In the genomic region with DNA sequence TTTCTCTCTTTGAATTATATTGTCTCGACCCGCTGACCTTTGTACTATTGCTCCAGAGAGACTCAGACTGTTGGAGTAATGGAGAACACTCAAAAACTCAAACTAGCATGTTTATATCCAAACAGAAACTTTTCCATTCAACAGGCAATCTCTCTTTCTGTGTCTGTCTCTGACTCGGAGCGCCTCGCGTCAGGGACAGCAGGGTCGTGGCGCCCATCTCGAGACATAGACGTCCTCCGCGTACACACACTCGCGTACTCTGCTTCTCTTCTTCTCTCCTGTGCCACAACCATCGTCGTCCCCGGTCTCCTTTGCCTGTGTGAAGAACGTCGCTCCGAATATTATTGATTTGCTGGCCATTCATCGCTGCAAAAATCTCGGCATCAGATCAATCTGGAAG, we compare ENCODE assay signal across 4 worm cellular contexts.
TF ChIP-seq lines count a peak whose summit lies in the region.

No protein-coding gene starts in this region.

TF ChIP-seq in whole organism, L1 larva, 84 proteins besides CTCF, POLR2A, EP300 and RAD21 (continued from another document and continues in another):
- TF ChIP-seq ceh-82 (tag; optimal IDR thresholded peaks at IDR 0.05; lab: Kevin White, UChicago) (peak in 2 of 3 experiments; percentile 31 to 81), snu-23 (GFP tag; optimal IDR thresholded peaks at IDR 0.05; lab: Kevin White, UChicago) (peak; percentile 82), pax-3 (tag; optimal IDR thresholded peaks at IDR 0.05; lab: Kevin White, UChicago) (no peak), sup-37 (GFP tag; optimal IDR thresholded peaks at IDR 0.05; lab: Kevin White, UChicago) (no peak), ces-1 (GFP tag; optimal IDR thresholded peaks at IDR 0.05; lab: Kevin White, UChicago) (no peak), fkh-4 (tag; optimal IDR thresholded peaks at IDR 0.05; lab: Kevin White, UChicago; ENCODE audit: borderline replicate concordance) (no peak), isw-1 (GFP tag; IDR thresholded peaks at IDR 0.05; lab: Robert Waterston, UW) (no peak; the same call in 1 of the 2 replicates), mep-1 (tag; optimal IDR thresholded peaks at IDR 0.05; lab: Kevin White, UChicago) (peak; percentile 61), dsc-1 (tag; optimal IDR thresholded peaks at IDR 0.05; lab: Kevin White, UChicago) (peak; percentile 23), efl-3 (GFP tag; optimal IDR thresholded peaks at IDR 0.05; lab: Kevin White, UChicago) (no peak), rnt-1 (tag; optimal IDR thresholded peaks at IDR 0.05; lab: Kevin White, UChicago) (peak; percentile 57), ceh-8 (GFP tag; optimal IDR thresholded peaks at IDR 0.05; lab: Kevin White, UChicago) (no peak), mab-9 (GFP tag; IDR thresholded peaks at IDR 0.05; lab: Robert Waterston, UW) (no peak), lin-39 (tag; optimal IDR thresholded peaks at IDR 0.05; lab: Kevin White, UChicago) (no peak), lsy-2 (tag; optimal IDR thresholded peaks at IDR 0.05; lab: Kevin White, UChicago) (peak; percentile 48 to 77), hlh-4 (tag; optimal IDR thresholded peaks at IDR 0.05; lab: Kevin White, UChicago) (no peak), lin-13 (GFP tag; optimal IDR thresholded peaks at IDR 0.05; lab: Kevin White, UChicago) (peak; percentile 16), fos-1 (tag; optimal IDR thresholded peaks at IDR 0.05; lab: Kevin White, UChicago) (no peak), unc-130 (tag; optimal IDR thresholded peaks at IDR 0.05; lab: Kevin White, UChicago) (peak; percentile 0), irx-1 (tag; optimal IDR thresholded peaks at IDR 0.05; lab: Kevin White, UChicago) (peak; percentile 14), elt-2 (tag; optimal IDR thresholded peaks at IDR 0.05; lab: Kevin White, UChicago) (no peak), ets-5 (GFP tag; IDR thresholded peaks at IDR 0.05; lab: Robert Waterston, UW) (no peak), nhr-12 (tag; optimal IDR thresholded peaks at IDR 0.05; lab: Kevin White, UChicago) (no peak), pag-3 (tag; optimal IDR thresholded peaks at IDR 0.05; lab: Kevin White, UChicago; ENCODE audit: borderline replicate concordance, insufficient read depth) (no peak), egl-27 (tag; optimal IDR thresholded peaks at IDR 0.05; lab: Kevin White, UChicago) (peak; percentile 6 to 36), nhr-90 (tag; optimal IDR thresholded peaks at IDR 0.05; lab: Kevin White, UChicago; ENCODE audit: poor library complexity) (peak; percentile 24), hlh-17 (GFP tag; optimal IDR thresholded peaks at IDR 0.05; lab: Kevin White, UChicago; ENCODE audit: borderline replicate concordance) (no peak), alr-1 (tag; optimal IDR thresholded peaks at IDR 0.05; lab: Kevin White, UChicago; ENCODE audit: borderline replicate concordance) (no peak), fkh-8 (tag; optimal IDR thresholded peaks at IDR 0.05; lab: Kevin White, UChicago) (peak; percentile 69), ztf-4 (tag; optimal IDR thresholded peaks at IDR 0.05; lab: Kevin White, UChicago) (peak; percentile 20), skn-1 (tag; optimal IDR thresholded peaks at IDR 0.05; lab: Kevin White, UChicago) (peak; percentile 67)

TF ChIP-seq in whole organism, L3 larva, 47 proteins besides CTCF, POLR2A, EP300 and RAD21 (continued from another document):
- TF ChIP-seq lsy-12 (tag; optimal IDR thresholded peaks at IDR 0.05; lab: Kevin White, UChicago) (peak; percentile 48), nhr-12 (tag; optimal IDR thresholded peaks at IDR 0.05; lab: Kevin White, UChicago) (no peak), lin-15B (tag; optimal IDR thresholded peaks at IDR 0.05; lab: Kevin White, UChicago) (peak; percentile 72)

TF ChIP-seq in whole organism, L4 larva, 104 proteins besides CTCF, POLR2A, EP300 and RAD21 (continued from another document):
- TF ChIP-seq nhr-25 (tag; optimal IDR thresholded peaks at IDR 0.05; lab: Kevin White, UChicago; ENCODE audit: borderline replicate concordance, insufficient read depth) (peak; percentile 64), pqm-1 (tag; optimal IDR thresholded peaks at IDR 0.05; lab: Kevin White, UChicago) (peak; percentile 71), pha-4 (GFP tag; IDR thresholded peaks at IDR 0.05; lab: Robert Waterston, UW) (peak; percentile 58), pha-4 (tag; optimal IDR thresholded peaks at IDR 0.05; lab: Kevin White, UChicago) (no peak), dmd-6 (GFP tag; IDR thresholded peaks at IDR 0.05; lab: Robert Waterston, UW) (peak; percentile 89), ceh-28 (tag; optimal IDR thresholded peaks at IDR 0.05; lab: Kevin White, UChicago) (peak; percentile 38), egl-43 (GFP tag; IDR thresholded peaks at IDR 0.05; lab: Robert Waterston, UW) (peak; percentile 22; the same call in 1 of the 2 replicates), dpl-1 (GFP tag; optimal IDR thresholded peaks at IDR 0.05; lab: Kevin White, UChicago) (peak; percentile 46), tag-97 (GFP tag; IDR thresholded peaks at IDR 0.05; lab: Robert Waterston, UW) (no peak), lin-13 (GFP tag; optimal IDR thresholded peaks at IDR 0.05; lab: Kevin White, UChicago) (peak; percentile 74), mxl-3 (GFP tag; optimal IDR thresholded peaks at IDR 0.05; lab: Kevin White, UChicago) (peak; percentile 92), sdz-12 (GFP tag; optimal IDR thresholded peaks at IDR 0.05; lab: Kevin White, UChicago) (no peak), hmg-1.1 (GFP tag; IDR thresholded peaks at IDR 0.05; lab: Robert Waterston, UW) (peak; percentile 78), nhr-11 (tag; optimal IDR thresholded peaks at IDR 0.05; lab: Kevin White, UChicago) (peak; percentile 83)

TF ChIP-seq in whole organism, young adult, 124 proteins besides CTCF, POLR2A, EP300 and RAD21 (continued from another document):
- TF ChIP-seq D2030.7 (GFP tag; IDR thresholded peaks at IDR 0.05; lab: Robert Waterston, UW) (no peak), B0019.2 (GFP tag; conservative IDR thresholded peaks at IDR 0.05; lab: Robert Waterston, UW) (no peak), lin-40 (tag; optimal IDR thresholded peaks at IDR 0.05; lab: Kevin White, UChicago) (peak; percentile 59), Y53G8AR.9 (GFP tag; conservative IDR thresholded peaks at IDR 0.05; lab: Robert Waterston, UW) (no peak), ztf-28 (GFP tag; IDR thresholded peaks at IDR 0.05; lab: Robert Waterston, UW) (no peak), F57A8.1 (GFP tag; optimal IDR thresholded peaks at IDR 0.05; lab: Kevin White, UChicago) (no peak), ztf-26 (tag; optimal IDR thresholded peaks at IDR 0.05; lab: Kevin White, UChicago) (no peak), sptf-2 (GFP tag; optimal IDR thresholded peaks at IDR 0.05; lab: Kevin White, UChicago) (no peak), pbrm-1 (GFP tag; IDR thresholded peaks at IDR 0.05; lab: Robert Waterston, UW) (0 out of 2 replicates have a peak, but pooled peaks have one; percentile 18), die-1 (tag; optimal IDR thresholded peaks at IDR 0.05; lab: Kevin White, UChicago) (peak; percentile 6), mel-28 (tag; optimal IDR thresholded peaks at IDR 0.05; lab: Kevin White, UChicago; ENCODE audit: borderline replicate concordance) (no peak), dox-1 (GFP tag; IDR thresholded peaks at IDR 0.05; lab: Robert Waterston, UW) (peak; percentile 87), C06A6.2 (GFP tag; conservative IDR thresholded peaks at IDR 0.05; lab: Robert Waterston, UW) (no peak), lin-26 (GFP tag; IDR thresholded peaks at IDR 0.05; lab: Robert Waterston, UW) (peak; percentile 47; the same call in 1 of the 2 replicates), ceh-27 (GFP tag; optimal IDR thresholded peaks at IDR 0.05; lab: Kevin White, UChicago) (peak; percentile 88), lin-54 (GFP tag; optimal IDR thresholded peaks at IDR 0.05; lab: Kevin White, UChicago) (peak; percentile 40), nfyb-1 (GFP tag; IDR thresholded peaks at IDR 0.05; lab: Robert Waterston, UW) (peak; percentile 72)
